Fruit fly (Drosophila melanogaster): ENCODE measurements around the gene CG43052.
A peak's percentile ranks its signal among the peaks of the same experiment; 100 is the strongest.

The CG43052 gene

DNA sequence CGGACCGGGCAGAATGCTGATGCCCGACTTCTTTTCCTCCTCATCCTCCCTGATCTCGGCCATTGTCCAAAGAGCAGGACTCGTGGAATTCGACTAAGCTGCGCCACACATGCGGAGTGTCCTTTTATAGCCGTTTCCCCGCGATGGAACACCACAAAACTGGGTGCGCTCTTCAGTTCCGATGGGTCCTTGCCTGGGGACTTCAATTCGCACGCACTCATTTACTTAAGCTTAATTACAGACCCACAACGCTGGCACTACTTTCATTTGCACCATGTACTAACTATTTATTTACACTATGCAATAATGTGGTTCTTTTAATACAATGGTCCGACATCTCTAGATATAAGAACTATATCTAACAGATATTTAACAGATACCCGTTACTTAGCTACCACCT, 29.2 kb downstream of the CG43052 start, which contains the start of gene ppk:
TSS of gene ppk (minus strand) at position 101 of the 400 bp plus-strand sequence.
- TF ChIP-seq spab (GFP tag; optimal IDR thresholded peaks at IDR 0.05) (no peak), acj6 (GFP tag; optimal IDR thresholded peaks at IDR 0.05) (no peak), CG10631 (GFP tag; optimal IDR thresholded peaks at IDR 0.05) (no peak), Hr4 (GFP tag; optimal IDR thresholded peaks at IDR 0.05) (no peak), CG8632 (GFP tag; optimal IDR thresholded peaks at IDR 0.05) (no peak), salr (GFP tag; optimal IDR thresholded peaks at IDR 0.05) (no peak), achi (GFP tag; optimal IDR thresholded peaks at IDR 0.05) (no peak), Hr38 (GFP tag; optimal IDR thresholded peaks at IDR 0.05) (no peak), CG10669 (GFP tag; optimal IDR thresholded peaks at IDR 0.05) (no peak), CG32006 (GFP tag; optimal IDR thresholded peaks at IDR 0.05) (no peak), Eip78C (GFP tag) (no peak), Blimp-1 (GFP tag; optimal IDR thresholded peaks at IDR 0.05) (no peak), net (GFP tag; optimal IDR thresholded peaks at IDR 0.05) (no peak), Met (GFP tag; optimal IDR thresholded peaks at IDR 0.05) (no peak), topi (GFP tag; optimal IDR thresholded peaks at IDR 0.05) (no peak), CG1621 (tag; optimal IDR thresholded peaks at IDR 0.05) (no peak), CG8319 (GFP tag; optimal IDR thresholded peaks at IDR 0.05) (no peak), Ets96B (tag; optimal IDR thresholded peaks at IDR 0.05) (no peak), esn (GFP tag; optimal IDR thresholded peaks at IDR 0.05) (no peak)

DNA sequence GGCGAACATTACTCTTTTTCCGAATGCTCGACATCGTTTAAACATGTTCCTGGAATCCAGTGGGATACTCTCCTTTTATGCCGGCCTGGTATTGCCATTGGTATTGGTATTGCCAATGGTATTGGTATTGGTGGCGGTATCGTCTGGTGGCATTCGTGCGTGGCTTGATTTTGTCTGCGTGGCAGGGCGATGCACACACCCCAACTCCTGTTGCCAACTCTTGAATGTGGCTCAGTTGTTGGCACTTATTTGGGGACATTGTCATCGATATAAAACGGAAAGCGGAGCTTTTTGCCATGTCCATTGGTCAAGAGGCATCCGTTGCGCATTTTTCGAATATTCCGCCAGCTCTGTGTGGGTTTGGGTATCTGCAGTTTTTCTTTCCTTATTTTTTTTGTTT, 30.0 kb downstream of the CG43052 start:
- TF ChIP-seq Gug (GFP tag; IDR thresholded peaks at IDR 0.05) (no peak), esn (GFP tag; optimal IDR thresholded peaks at IDR 0.05) (no peak), lz (GFP tag; optimal IDR thresholded peaks at IDR 0.05) (no peak), OdsH (GFP tag; optimal IDR thresholded peaks at IDR 0.05) (no peak), net (GFP tag; optimal IDR thresholded peaks at IDR 0.05) (no peak), ss (GFP tag; optimal IDR thresholded peaks at IDR 0.05) (peak in 1 of 2 experiments; percentile 4), CG6276 (GFP tag; optimal IDR thresholded peaks at IDR 0.05) (no peak), CG8119 (GFP tag; IDR thresholded peaks at IDR 0.05) (no peak), CG4318 (GFP tag; optimal IDR thresholded peaks at IDR 0.05) (no peak), fd85E (GFP tag; optimal IDR thresholded peaks at IDR 0.05) (no peak), CG6163 (GFP tag; IDR thresholded peaks at IDR 0.05) (no peak), CG7368 (GFP tag; optimal IDR thresholded peaks at IDR 0.05) (no peak), Ets21C (GFP tag; optimal IDR thresholded peaks at IDR 0.05) (no peak), CG6792 (GFP tag; optimal IDR thresholded peaks at IDR 0.05) (no peak), Eip78C (GFP tag) (peak; percentile 62), Sox102F (GFP tag; optimal IDR thresholded peaks at IDR 0.05) (peak; percentile 13)

DNA sequence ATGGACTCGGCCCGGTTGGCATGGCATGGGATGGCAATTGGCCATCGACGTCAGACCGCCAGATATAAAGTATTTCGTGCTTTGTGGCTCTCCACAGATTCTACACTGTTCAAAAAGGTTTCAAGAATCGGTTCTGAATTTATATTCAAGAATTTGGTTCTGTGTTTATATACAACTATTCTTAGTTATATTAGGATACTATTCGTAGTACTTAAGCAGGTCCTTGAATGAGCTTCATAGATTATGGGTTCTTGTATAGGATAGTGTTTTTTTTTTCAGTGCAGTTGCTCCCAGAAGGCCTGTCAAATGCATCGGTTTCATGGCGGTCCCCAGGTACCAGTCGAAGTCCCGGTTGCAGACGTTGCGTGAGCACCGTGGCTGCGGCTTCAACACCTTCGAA, 34.6 kb downstream of the CG43052 start:
- TF ChIP-seq CG10669 (GFP tag; optimal IDR thresholded peaks at IDR 0.05) (peak; percentile 90), lz (GFP tag; optimal IDR thresholded peaks at IDR 0.05) (peak; percentile 94), fkh (GFP tag; optimal IDR thresholded peaks at IDR 0.05) (no peak), dsx (GFP tag; optimal IDR thresholded peaks at IDR 0.05; ENCODE audit: poor library complexity, severe bottlenecking) (peak; percentile 72), Hr39 (GFP tag; optimal IDR thresholded peaks at IDR 0.05) (peak; percentile 94), Gug (GFP tag; IDR thresholded peaks at IDR 0.05) (peak; percentile 78), Met (GFP tag; optimal IDR thresholded peaks at IDR 0.05) (peak; percentile 96), pdm3 (GFP tag; optimal IDR thresholded peaks at IDR 0.05) (peak; percentile 92), CG9139 (GFP tag; optimal IDR thresholded peaks at IDR 0.05) (peak; percentile 85), dac (GFP tag; optimal IDR thresholded peaks at IDR 0.05) (peak; percentile 44), acj6 (GFP tag; optimal IDR thresholded peaks at IDR 0.05) (peak; percentile 93), cyc (GFP tag; optimal IDR thresholded peaks at IDR 0.05) (peak; percentile 95), CG16779 (tag; optimal IDR thresholded peaks at IDR 0.05) (peak; percentile 69), Ets96B (tag; optimal IDR thresholded peaks at IDR 0.05) (peak; percentile 77), Hr38 (GFP tag; optimal IDR thresholded peaks at IDR 0.05) (no peak), svp (GFP tag) (peak; percentile 95), OdsH (GFP tag; optimal IDR thresholded peaks at IDR 0.05) (peak; percentile 92), CG7368 (GFP tag; optimal IDR thresholded peaks at IDR 0.05) (peak; percentile 85), CG11762 (GFP tag; optimal IDR thresholded peaks at IDR 0.05; ENCODE audit: insufficient read depth) (peak; percentile 91), Hr4 (GFP tag; optimal IDR thresholded peaks at IDR 0.05) (peak; percentile 79), CG1621 (tag; optimal IDR thresholded peaks at IDR 0.05) (peak; percentile 89), CG8119 (GFP tag; IDR thresholded peaks at IDR 0.05) (peak; percentile 84), salr (GFP tag; optimal IDR thresholded peaks at IDR 0.05) (peak; percentile 78 to 89), Lpt (GFP tag; optimal IDR thresholded peaks at IDR 0.05) (peak; percentile 73), CG4318 (GFP tag; optimal IDR thresholded peaks at IDR 0.05) (peak; percentile 70), Eip75B (GFP tag; optimal IDR thresholded peaks at IDR 0.05) (peak; percentile 96), CG6808 (GFP tag; optimal IDR thresholded peaks at IDR 0.05) (peak; percentile 93), Eip78C (GFP tag) (peak; percentile 98), CG8632 (GFP tag; optimal IDR thresholded peaks at IDR 0.05) (peak; percentile 87), CG31627 (GFP tag; optimal IDR thresholded peaks at IDR 0.05) (peak; percentile 94)
